Fruit fly (Drosophila melanogaster) whole organism, prepupa: ENCODE results near the gene MRG15.

Experiments used
- Blimp-1 ChIP-seq: fragments of 200-800 bp; sonication (Bioruptor generic); optimal IDR thresholded peaks from 3 replicates; lab custom pipeline; 2017; ENCODE audit warnings: missing biosample characterization, missing genetic modification characterization, mild to moderate bottlenecking, moderate library complexity, missing genetic modification reagents
- CG10631 ChIP-seq: fragments of 200-800 bp; sonication (Bioruptor generic); optimal IDR thresholded peaks from 2 replicates; lab custom pipeline; 2016; ENCODE audit warnings: missing biosample characterization, missing genetic modification characterization
- CG10669 ChIP-seq: fragments of 200-800 bp; sonication (Bioruptor generic); optimal IDR thresholded peaks from 3 replicates; lab custom pipeline; 2018; ENCODE audit warnings: missing biosample characterization, mild to moderate bottlenecking, missing genetic modification characterization, moderate library complexity
- CG11294 ChIP-seq: fragments of 200-800 bp; sonication (Bioruptor generic); IDR thresholded peaks from 2 replicates; pipeline ENCODE4 v1.3.6; 2022; ENCODE audit warnings: missing biosample characterization, missing genetic modification characterization
- CG11762 ChIP-seq: fragments of 200-800 bp; sonication (Bioruptor generic); optimal IDR thresholded peaks from 3 replicates; lab custom pipeline; 2016; ENCODE audit warnings: missing biosample characterization, missing genetic modification characterization; ENCODE audit not compliant: insufficient read depth
- CG11902 ChIP-seq: fragments of 200-800 bp; sonication (Bioruptor generic); optimal IDR thresholded peaks from 3 replicates; lab custom pipeline; 2016; ENCODE audit warnings: missing biosample characterization, missing genetic modification characterization
- CG15336 ChIP-seq: fragments of 200-800 bp; sonication (Bioruptor generic); IDR thresholded peaks from 2 replicates; pipeline ENCODE4 v1.3.6; 2022; ENCODE audit warnings: missing biosample characterization, missing genetic modification characterization
- CG1621 ChIP-seq: fragments of 200-800 bp; sonication (Bioruptor generic); optimal IDR thresholded peaks from 3 replicates; lab custom pipeline; 2018; ENCODE audit warnings: missing biosample characterization, mild to moderate bottlenecking, missing genetic modification characterization
- CG16779 ChIP-seq: fragments of 200-800 bp; sonication (Bioruptor generic); optimal IDR thresholded peaks from 3 replicates; lab custom pipeline; 2017; ENCODE audit warnings: missing biosample characterization, mild to moderate bottlenecking, missing genetic modification characterization
- CG3032 ChIP-seq: fragments of 200-800 bp; optimal IDR thresholded peaks from 2 replicates; lab custom pipeline; 2019; ENCODE audit warnings: missing biosample characterization, mild to moderate bottlenecking, missing genetic modification characterization, moderate library complexity
- CG31627 ChIP-seq: fragments of 200-800 bp; sonication (Bioruptor generic); optimal IDR thresholded peaks from 3 replicates; lab custom pipeline; 2016; ENCODE audit warnings: missing biosample characterization, missing genetic modification characterization
- CG32006 ChIP-seq: fragments of 200-800 bp; sonication (Bioruptor generic); optimal IDR thresholded peaks from 3 replicates; lab custom pipeline; 2017; ENCODE audit warnings: missing biosample characterization, mild to moderate bottlenecking, missing genetic modification characterization
- CG34406 ChIP-seq: fragments of 200-800 bp; sonication (Bioruptor generic); optimal IDR thresholded peaks from 3 replicates; lab custom pipeline; 2016; ENCODE audit warnings: missing biosample characterization, missing genetic modification characterization
- CG3919 ChIP-seq: fragments of 200-800 bp; sonication (Bioruptor generic); optimal IDR thresholded peaks from 3 replicates; lab custom pipeline; 2016; ENCODE audit warnings: missing biosample characterization, missing genetic modification characterization
- CG4318 ChIP-seq: fragments of 200-800 bp; sonication (Bioruptor generic); optimal IDR thresholded peaks from 3 replicates; lab custom pipeline; 2017; ENCODE audit warnings: missing biosample characterization, mild to moderate bottlenecking, missing genetic modification characterization
- CG6163 ChIP-seq: fragments of 200-800 bp; sonication (Bioruptor generic); IDR thresholded peaks from 3 replicates; pipeline ENCODE4 v1.3.6; 2022; ENCODE audit warnings: missing biosample characterization, missing genetic modification characterization
- CG6276 ChIP-seq: fragments of 200-800 bp; sonication (Bioruptor generic); optimal IDR thresholded peaks from 2 replicates; lab custom pipeline; 2017; ENCODE audit warnings: missing biosample characterization, mild to moderate bottlenecking, missing genetic modification characterization
- CG6792 ChIP-seq: fragments of 200-800 bp; sonication (Bioruptor generic); optimal IDR thresholded peaks from 3 replicates; lab custom pipeline; 2016; ENCODE audit warnings: missing biosample characterization, missing genetic modification characterization
- CG6808 ChIP-seq: fragments of 200-800 bp; sonication (Bioruptor generic); optimal IDR thresholded peaks from 3 replicates; lab custom pipeline; 2017; ENCODE audit warnings: missing biosample characterization, missing genetic modification characterization, mild to moderate bottlenecking, moderate library complexity, missing genetic modification reagents
- CG6854 ChIP-seq: fragments of 200-800 bp; sonication (Bioruptor generic); optimal IDR thresholded peaks from 2 replicates; lab custom pipeline; 2017; ENCODE audit warnings: missing biosample characterization, mild to moderate bottlenecking, missing genetic modification characterization
- CG8119 ChIP-seq: fragments of 200-800 bp; sonication (Bioruptor generic); IDR thresholded peaks from 3 replicates; pipeline ENCODE4 v1.3.6; 2022; ENCODE audit warnings: missing biosample characterization, missing genetic modification characterization
- CG8319 ChIP-seq: fragments of 200-800 bp; sonication (Bioruptor generic); optimal IDR thresholded peaks from 3 replicates; lab custom pipeline; 2016; ENCODE audit warnings: missing biosample characterization, missing genetic modification characterization
- CG8632 ChIP-seq: fragments of 200-800 bp; sonication (Bioruptor generic); optimal IDR thresholded peaks from 3 replicates; lab custom pipeline; 2016; ENCODE audit warnings: missing biosample characterization, missing genetic modification characterization
- CG9139 ChIP-seq: fragments of 200-800 bp; sonication (Bioruptor generic); optimal IDR thresholded peaks from 3 replicates; lab custom pipeline; 2017; ENCODE audit warnings: missing biosample characterization, mild to moderate bottlenecking, missing genetic modification characterization
- Eip75B ChIP-seq: fragments of 200-800 bp; sonication (Bioruptor generic); optimal IDR thresholded peaks from 3 replicates; lab custom pipeline; 2016; ENCODE audit warnings: missing biosample characterization, missing genetic modification characterization
- Eip93F ChIP-seq: fragments of 200-800 bp; sonication (Bioruptor generic); optimal IDR thresholded peaks from 2 replicates; lab custom pipeline; 2016; ENCODE audit warnings: missing biosample characterization, mild to moderate bottlenecking, missing genetic modification characterization
- Ets21C ChIP-seq: fragments of 200-800 bp; sonication (Bioruptor generic); optimal IDR thresholded peaks from 3 replicates; lab custom pipeline; 2016; ENCODE audit warnings: missing biosample characterization, missing genetic modification characterization
- Ets96B ChIP-seq: fragments of 200-800 bp; optimal IDR thresholded peaks from 2 replicates; lab custom pipeline; 2019; ENCODE audit warnings: missing biosample characterization, mild to moderate bottlenecking, missing genetic modification characterization, moderate library complexity
- Hr38 ChIP-seq: sonication (Bioruptor generic); optimal IDR thresholded peaks from 2 replicates; lab custom pipeline; 2016; ENCODE audit warnings: missing biosample characterization, missing genetic modification characterization
- Hr39 ChIP-seq: fragments of 200-800 bp; sonication (Bioruptor generic); optimal IDR thresholded peaks from 2 replicates; lab custom pipeline; 2016; ENCODE audit warnings: missing biosample characterization, missing genetic modification characterization
- Hr4 ChIP-seq: fragments of 200-800 bp; sonication (Bioruptor generic); optimal IDR thresholded peaks from 3 replicates; lab custom pipeline; 2016; ENCODE audit warnings: missing biosample characterization, missing genetic modification characterization
- Met ChIP-seq: fragments of 200-800 bp; sonication (Bioruptor generic); optimal IDR thresholded peaks from 3 replicates; lab custom pipeline; 2016; ENCODE audit warnings: missing biosample characterization, missing genetic modification characterization
- OdsH ChIP-seq: fragments of 200-800 bp; sonication (Bioruptor generic); optimal IDR thresholded peaks from 3 replicates; lab custom pipeline; 2016; ENCODE audit warnings: missing biosample characterization, missing genetic modification characterization
- Sox102F ChIP-seq: fragments of 200-800 bp; sonication (Bioruptor generic); optimal IDR thresholded peaks from 2 replicates; lab custom pipeline; 2016; ENCODE audit warnings: missing biosample characterization, mild to moderate bottlenecking, missing genetic modification characterization
- Sox14 ChIP-seq: fragments of 200-800 bp; sonication (Bioruptor generic); optimal IDR thresholded peaks from 3 replicates; lab custom pipeline; 2016; ENCODE audit warnings: missing biosample characterization, missing genetic modification characterization
- Sox15 ChIP-seq: fragments of 200-800 bp; sonication (Bioruptor generic); optimal IDR thresholded peaks from 3 replicates; lab custom pipeline; 2016; ENCODE audit warnings: missing biosample characterization, missing genetic modification characterization
- achi ChIP-seq: fragments of 200-800 bp; sonication (Bioruptor generic); optimal IDR thresholded peaks from 3 replicates; lab custom pipeline; 2016; ENCODE audit warnings: missing biosample characterization, missing genetic modification characterization
- acj6 ChIP-seq: fragments of 200-800 bp; sonication (Bioruptor generic); optimal IDR thresholded peaks from 3 replicates; lab custom pipeline; 2016; ENCODE audit warnings: missing biosample characterization, missing genetic modification characterization
- cyc ChIP-seq: fragments of 200-800 bp; sonication (Bioruptor generic); optimal IDR thresholded peaks from 3 replicates; lab custom pipeline; 2016; ENCODE audit warnings: missing biosample characterization, missing genetic modification characterization
- dac ChIP-seq: fragments of 200-800 bp; sonication (Bioruptor generic); optimal IDR thresholded peaks from 2 replicates; lab custom pipeline; 2017; ENCODE audit warnings: missing biosample characterization, mild to moderate bottlenecking, missing genetic modification characterization
- dsx ChIP-seq: fragments of 200-800 bp; optimal IDR thresholded peaks from 3 replicates; lab custom pipeline; 2019; ENCODE audit warnings: missing biosample characterization, mild to moderate bottlenecking, missing genetic modification characterization, moderate library complexity; ENCODE audit not compliant: poor library complexity, severe bottlenecking
- eg ChIP-seq: fragments of 200-800 bp; sonication (Bioruptor generic); IDR thresholded peaks from 3 replicates; pipeline ENCODE4 v1.3.6; 2022; ENCODE audit warnings: missing biosample characterization, missing genetic modification characterization
- fd59A ChIP-seq: fragments of 200-800 bp; sonication (Bioruptor generic); optimal IDR thresholded peaks from 2 replicates; lab custom pipeline; 2017; ENCODE audit warnings: missing biosample characterization, mild to moderate bottlenecking, missing genetic modification characterization, missing genetic modification reagents
- fd85E ChIP-seq: fragments of 200-800 bp; sonication (Bioruptor generic); optimal IDR thresholded peaks from 3 replicates; lab custom pipeline; 2016; ENCODE audit warnings: missing biosample characterization, missing genetic modification characterization
- fkh ChIP-seq: fragments of 200-800 bp; sonication (Bioruptor generic); optimal IDR thresholded peaks from 3 replicates; lab custom pipeline; 2017; ENCODE audit warnings: missing biosample characterization, mild to moderate bottlenecking, missing genetic modification characterization, moderate library complexity
- lz ChIP-seq: fragments of 200-800 bp; sonication (Bioruptor generic); optimal IDR thresholded peaks from 3 replicates; lab custom pipeline; 2016; ENCODE audit warnings: missing biosample characterization, missing genetic modification characterization
- net ChIP-seq: fragments of 200-800 bp; sonication (Bioruptor generic); optimal IDR thresholded peaks from 3 replicates; lab custom pipeline; 2016; ENCODE audit warnings: missing biosample characterization, missing genetic modification characterization
- pdm3 ChIP-seq: fragments of 200-800 bp; sonication (Bioruptor generic); optimal IDR thresholded peaks from 3 replicates; lab custom pipeline; 2016; ENCODE audit warnings: missing biosample characterization, missing genetic modification characterization
- salr ChIP-seq, 2 experiments: fragments of 200-800 bp; sonication (Bioruptor generic); optimal IDR thresholded peaks; 3 replicates each; lab custom pipeline; 2016 to 2018; ENCODE audit warnings: missing biosample characterization in 2 of 2, missing genetic modification characterization in 2 of 2, mild to moderate bottlenecking in 1 of 2
- spab ChIP-seq: fragments of 200-800 bp; sonication (Bioruptor generic); optimal IDR thresholded peaks from 2 replicates; lab custom pipeline; 2017; ENCODE audit warnings: missing biosample characterization, mild to moderate bottlenecking, missing genetic modification characterization, missing genetic modification reagents
- ss ChIP-seq, 2 experiments: fragments of 200-800 bp; sonication (Bioruptor generic); optimal IDR thresholded peaks; 2 replicates in 1 of 2; 3 replicates in 1 of 2; lab custom pipeline; 2017 to 2018; ENCODE audit warnings: mild to moderate bottlenecking in 2 of 2, missing biosample characterization in 2 of 2, missing genetic modification characterization in 2 of 2, moderate library complexity in 1 of 2
- topi ChIP-seq: fragments of 200-800 bp; sonication (Bioruptor generic); optimal IDR thresholded peaks from 3 replicates; lab custom pipeline; 2016; ENCODE audit warnings: missing biosample characterization, missing genetic modification characterization
- vri ChIP-seq: fragments of 200-800 bp; sonication (Bioruptor generic); optimal IDR thresholded peaks from 3 replicates; lab custom pipeline; 2016; ENCODE audit warnings: missing biosample characterization, mild to moderate bottlenecking, missing genetic modification characterization

The MRG15 gene

dm6 chr3R:15243452-15243851 lies 34.5 kb downstream of the MRG15 start:
- TF ChIP-seq CG11762 (GFP tag; lab: Kevin White, UChicago) (no peak), achi (GFP tag; lab: Kevin White, UChicago) (no peak), salr (GFP tag; optimal IDR thresholded peaks at IDR 0.05; lab: Kevin White, UChicago) (no peak), Sox14 (GFP tag; lab: Kevin White, UChicago) (peak; percentile 84), Ets21C (GFP tag; lab: Kevin White, UChicago) (no peak), Eip93F (GFP tag; lab: Kevin White, UChicago) (peak; percentile 1), cyc (GFP tag; lab: Kevin White, UChicago) (no peak), Hr4 (no peak), CG16779 (tag; lab: Kevin White, UChicago) (peak; percentile 4), fd59A (GFP tag; lab: Kevin White, UChicago) (no peak), CG8119 (GFP tag; lab: Robert Waterston, UW) (no peak), OdsH (GFP tag; lab: Kevin White, UChicago) (no peak), CG34406 (GFP tag; lab: Kevin White, UChicago) (no peak), fkh (GFP tag; lab: Kevin White, UChicago) (peak; percentile 57), CG3032 (tag; lab: Kevin White, UChicago) (no peak), CG31627 (GFP tag; lab: Kevin White, UChicago) (no peak), Hr38 (no peak), dsx (no peak), spab (GFP tag; lab: Kevin White, UChicago) (no peak), CG1621 (tag; lab: Kevin White, UChicago) (peak; percentile 21), eg (GFP tag; lab: Robert Waterston, UW) (no peak), CG32006 (GFP tag; lab: Kevin White, UChicago) (no peak), Sox102F (peak; percentile 33), Ets96B (no peak), CG3919 (GFP tag; lab: Kevin White, UChicago) (peak; percentile 14), fd85E (GFP tag; lab: Kevin White, UChicago) (no peak), lz (GFP tag; lab: Kevin White, UChicago) (no peak), Sox15 (no peak), CG9139 (no peak), CG10631 (no peak), CG6163 (GFP tag; lab: Robert Waterston, UW) (peak; percentile 60), CG4318 (GFP tag; lab: Kevin White, UChicago) (no peak), CG15336 (GFP tag; lab: Robert Waterston, UW) (peak; percentile 21; the same call in 1 of the 2 replicates), Hr39 (GFP tag; lab: Kevin White, UChicago) (no peak), net (GFP tag; lab: Kevin White, UChicago) (no peak), CG11294 (GFP tag; lab: Robert Waterston, UW) (no peak), Eip75B (GFP tag; lab: Kevin White, UChicago) (peak; percentile 27), topi (GFP tag; lab: Kevin White, UChicago) (peak; percentile 5), CG6276 (GFP tag; lab: Kevin White, UChicago) (no peak), CG8632 (GFP tag; lab: Kevin White, UChicago) (no peak), pdm3 (peak; percentile 2), ss (GFP tag; optimal IDR thresholded peaks at IDR 0.05; lab: Kevin White, UChicago) (peak; percentile 31 to 41), Blimp-1 (GFP tag; lab: Kevin White, UChicago) (no peak), dac (GFP tag; lab: Kevin White, UChicago) (no peak), CG8319 (GFP tag; lab: Kevin White, UChicago) (no peak), CG6792 (GFP tag; lab: Kevin White, UChicago) (no peak), CG11902 (GFP tag; lab: Kevin White, UChicago) (no peak), Met (peak; percentile 41), CG10669 (GFP tag; lab: Kevin White, UChicago) (no peak), vri (GFP tag; lab: Kevin White, UChicago) (peak; percentile 50), acj6 (GFP tag; lab: Kevin White, UChicago) (no peak), CG6854 (no peak), CG6808 (GFP tag; lab: Kevin White, UChicago) (no peak)
